Fruit fly (Drosophila melanogaster) whole organism, embryonic: ENCODE data around the gene RpL37A.

Experiments
- BEAF-32 ChIP-seq: fragments of 200-800 bp; sonication (Bioruptor generic); optimal IDR thresholded peaks from 3 replicates; lab custom pipeline; 2017; ENCODE audit warnings: missing biosample characterization, missing genetic modification characterization, mild to moderate bottlenecking, moderate library complexity, missing genetic modification reagents
- CG11085 ChIP-seq: fragments of 200-800 bp; sonication (Bioruptor generic); IDR thresholded peaks from 2 replicates; pipeline ENCODE4 v1.3.6; 2022; ENCODE audit warnings: missing biosample characterization, missing genetic modification characterization
- CG12659 ChIP-seq: fragments of 200-800 bp; sonication (Bioruptor generic); optimal IDR thresholded peaks from 3 replicates; lab custom pipeline; 2017; ENCODE audit warnings: mild to moderate bottlenecking, missing biosample characterization, missing genetic modification reagents, missing genetic modification characterization
- CG14860 ChIP-seq: fragments of 200-800 bp; sonication (Bioruptor generic); IDR thresholded peaks from 3 replicates; pipeline ENCODE4 v1.3.6; 2022; ENCODE audit warnings: missing biosample characterization, missing genetic modification characterization; ENCODE audit not compliant: partially characterized antibody
- CG15011 ChIP-seq: fragments of 200-800 bp; sonication (Bioruptor generic); optimal IDR thresholded peaks from 3 replicates; lab custom pipeline; 2018; ENCODE audit warnings: missing biosample characterization, mild to moderate bottlenecking, missing genetic modification characterization
- CG15514 ChIP-seq: fragments of 200-800 bp; sonication (Bioruptor generic); optimal IDR thresholded peaks from 3 replicates; lab custom pipeline; 2017; ENCODE audit warnings: missing biosample characterization, missing genetic modification characterization, mild to moderate bottlenecking, moderate library complexity, missing genetic modification reagents
- CG17328 ChIP-seq: fragments of 200-800 bp; sonication (Bioruptor generic); IDR thresholded peaks from 2 replicates; pipeline ENCODE4 v1.3.6; 2022; ENCODE audit warnings: missing biosample characterization, missing genetic modification characterization
- CG34422 ChIP-seq: fragments of 200-800 bp; sonication (Bioruptor generic); IDR thresholded peaks from 3 replicates; pipeline ENCODE4 v1.3.6; 2022; ENCODE audit warnings: missing biosample characterization, missing genetic modification characterization
- CG42726 ChIP-seq: fragments of 200-800 bp; sonication (Bioruptor generic); IDR thresholded peaks from 2 replicates; pipeline ENCODE4 v1.3.6; 2022; ENCODE audit warnings: missing biosample characterization, missing genetic modification characterization; ENCODE audit not compliant: partially characterized antibody
- CG4617 ChIP-seq: fragments of 200-800 bp; sonication (Bioruptor generic); optimal IDR thresholded peaks from 3 replicates; lab custom pipeline; 2016; ENCODE audit warnings: missing biosample characterization, missing genetic modification characterization, borderline replicate concordance
- CG6175 ChIP-seq: fragments of 200-800 bp; sonication (Bioruptor generic); IDR thresholded peaks from 3 replicates; pipeline ENCODE4 v1.3.6; 2022; ENCODE audit warnings: missing biosample characterization, missing genetic modification characterization
- CG6254 ChIP-seq: fragments of 200-800 bp; sonication (Bioruptor generic); optimal IDR thresholded peaks from 3 replicates; lab custom pipeline; 2017; ENCODE audit warnings: mild to moderate bottlenecking, missing biosample characterization, missing genetic modification reagents, missing genetic modification characterization
- CG6272 ChIP-seq: fragments of 200-800 bp; sonication (Bioruptor generic); IDR thresholded peaks from 2 replicates; pipeline ENCODE4 v1.3.6; 2022; ENCODE audit warnings: missing biosample characterization, missing genetic modification characterization
- CG6791 ChIP-seq: fragments of 200-800 bp; sonication (Bioruptor generic); IDR thresholded peaks from 3 replicates; pipeline ENCODE4 v1.3.6; 2022; ENCODE audit warnings: missing biosample characterization, missing genetic modification characterization; ENCODE audit not compliant: partially characterized antibody
- CG7963 ChIP-seq: fragments of 200-800 bp; sonication (Bioruptor generic); IDR thresholded peaks from 3 replicates; pipeline ENCODE4 v1.3.6; 2022; ENCODE audit warnings: missing biosample characterization, missing genetic modification characterization; ENCODE audit not compliant: partially characterized antibody
- CG7987 ChIP-seq: fragments of 200-800 bp; sonication (Bioruptor generic); optimal IDR thresholded peaks from 2 replicates; lab custom pipeline; 2018; ENCODE audit warnings: missing biosample characterization, mild to moderate bottlenecking, missing genetic modification characterization, moderate library complexity
- CG8290 ChIP-seq, 3 experiments: fragments of 200-800 bp; sonication (Bioruptor generic); optimal IDR thresholded peaks; 2 replicates each; lab custom pipeline; 2016 to 2019; ENCODE audit warnings: missing biosample characterization in 3 of 3, missing genetic modification characterization in 3 of 3, mild to moderate bottlenecking in 2 of 3, moderate library complexity in 1 of 3
- CG9797 ChIP-seq: fragments of 200-800 bp; sonication (Bioruptor generic); optimal IDR thresholded peaks from 3 replicates; lab custom pipeline; 2018; ENCODE audit warnings: missing biosample characterization, mild to moderate bottlenecking, missing genetic modification characterization
- CTCF ChIP-seq: fragments of 200-800 bp; sonication (Bioruptor generic); optimal IDR thresholded peaks from 2 replicates; lab custom pipeline; 2017; ENCODE audit warnings: missing biosample characterization, mild to moderate bottlenecking, missing genetic modification characterization, moderate library complexity
- D19A ChIP-seq: fragments of 200-800 bp; optimal IDR thresholded peaks from 3 replicates; lab custom pipeline; 2019; ENCODE audit warnings: missing biosample characterization, mild to moderate bottlenecking, missing genetic modification characterization, moderate library complexity
- Dll ChIP-seq: fragments of 200-800 bp; sonication (Bioruptor generic); IDR thresholded peaks from 4 replicates; pipeline ENCODE4 v1.3.6; 2022; ENCODE audit warnings: missing biosample characterization, missing genetic modification characterization; ENCODE audit not compliant: partially characterized antibody
- Dp ChIP-seq: fragments of 200-800 bp; sonication (Bioruptor generic); optimal IDR thresholded peaks from 2 replicates; lab custom pipeline; 2018; ENCODE audit warnings: missing biosample characterization, mild to moderate bottlenecking, missing genetic modification characterization, moderate library complexity
- Ets97D ChIP-seq: fragments of 200-800 bp; sonication (Bioruptor generic); optimal IDR thresholded peaks from 3 replicates; lab custom pipeline; 2016; ENCODE audit warnings: missing biosample characterization, missing genetic modification characterization
- MBD-R2 ChIP-seq: fragments of 200-800 bp; sonication (Bioruptor generic); IDR thresholded peaks from 2 replicates; pipeline ENCODE4 v1.3.6; 2022; ENCODE audit warnings: missing biosample characterization, missing genetic modification characterization
- MESR4 ChIP-seq: fragments of 200-800 bp; sonication (Bioruptor generic); optimal IDR thresholded peaks from 2 replicates; lab custom pipeline; 2018; ENCODE audit warnings: missing biosample characterization, mild to moderate bottlenecking, missing genetic modification characterization, moderate library complexity
- Myb ChIP-seq: fragments of 200-800 bp; sonication (Bioruptor generic); optimal IDR thresholded peaks from 2 replicates; lab custom pipeline; 2016; ENCODE audit warnings: missing biosample characterization, missing genetic modification characterization
- Poxn ChIP-seq: fragments of 200-800 bp; sonication (Bioruptor generic); IDR thresholded peaks from 2 replicates; pipeline ENCODE4 v1.3.6; 2022; ENCODE audit warnings: missing biosample characterization, missing genetic modification characterization
- Sox102F ChIP-seq: fragments of 200-800 bp; sonication (Bioruptor generic); optimal IDR thresholded peaks from 2 replicates; lab custom pipeline; 2018; ENCODE audit warnings: missing biosample characterization, mild to moderate bottlenecking, missing genetic modification characterization, moderate library complexity
- amos ChIP-seq: fragments of 200-800 bp; sonication (Bioruptor generic); IDR thresholded peaks from 2 replicates; pipeline ENCODE4 v1.3.6; 2022; ENCODE audit warnings: missing biosample characterization, missing genetic modification characterization; ENCODE audit not compliant: partially characterized antibody
- ash1 ChIP-seq: fragments of 200-800 bp; sonication (Bioruptor generic); optimal IDR thresholded peaks from 2 replicates; lab custom pipeline; 2018; ENCODE audit warnings: missing biosample characterization, mild to moderate bottlenecking, missing genetic modification characterization
- ato ChIP-seq: fragments of 200-800 bp; sonication (Bioruptor generic); IDR thresholded peaks from 2 replicates; pipeline ENCODE4 v1.3.6; 2022; ENCODE audit warnings: missing biosample characterization, missing genetic modification characterization; ENCODE audit not compliant: partially characterized antibody
- bbx ChIP-seq: fragments of 200-800 bp; sonication (Bioruptor generic); IDR thresholded peaks from 2 replicates; pipeline ENCODE4 v1.3.6; 2022; ENCODE audit warnings: missing biosample characterization, missing genetic modification characterization; ENCODE audit not compliant: partially characterized antibody
- br ChIP-seq: fragments of >200 bp; optimal IDR thresholded peaks from 2 replicates; lab custom pipeline; 2017
- caup ChIP-seq: fragments of 200-800 bp; sonication (Bioruptor generic); optimal IDR thresholded peaks from 3 replicates; lab custom pipeline; 2017; ENCODE audit warnings: missing biosample characterization, mild to moderate bottlenecking, missing genetic modification characterization, moderate library complexity; ENCODE audit not compliant: severe bottlenecking
- ci ChIP-seq: fragments of 200-800 bp; sonication (Bioruptor generic); IDR thresholded peaks from 3 replicates; pipeline ENCODE4 v1.3.6; 2022; ENCODE audit warnings: missing biosample characterization, missing genetic modification characterization
- ewg ChIP-seq: fragments of 200-800 bp; sonication (Bioruptor generic); optimal IDR thresholded peaks from 3 replicates; lab custom pipeline; 2017; ENCODE audit warnings: mild to moderate bottlenecking, missing biosample characterization, missing genetic modification reagents, missing genetic modification characterization
- gfzf ChIP-seq: fragments of 200-800 bp; sonication (Bioruptor generic); optimal IDR thresholded peaks from 2 replicates; lab custom pipeline; 2016; ENCODE audit warnings: missing biosample characterization, mild to moderate bottlenecking, missing genetic modification characterization, moderate library complexity
- h ChIP-seq: fragments of >200 bp; optimal IDR thresholded peaks from 2 replicates; lab custom pipeline; 2017
- hth ChIP-seq: fragments of >200 bp; optimal IDR thresholded peaks from 2 replicates; lab custom pipeline; 2017; ENCODE audit warnings: inconsistent platforms
- lola ChIP-seq, 3 experiments: fragments of >200 bp in 2 of 3; fragments of 200-800 bp in 1 of 3; sonication (Bioruptor generic) in 1 of 3; optimal IDR thresholded peaks; 2 replicates each; lab custom pipeline; 2017 to 2019; ENCODE audit warnings: missing biosample characterization in 3 of 3, missing genetic modification characterization in 3 of 3, mild to moderate bottlenecking in 1 of 3, moderate library complexity in 1 of 3
- nmo ChIP-seq: fragments of 200-800 bp; sonication (Bioruptor generic); optimal IDR thresholded peaks from 2 replicates; lab custom pipeline; 2018; ENCODE audit warnings: missing biosample characterization, mild to moderate bottlenecking, missing genetic modification characterization, moderate library complexity
- pfk ChIP-seq: fragments of 200-800 bp; sonication (Bioruptor generic); optimal IDR thresholded peaks from 2 replicates; lab custom pipeline; 2018; ENCODE audit warnings: missing biosample characterization, mild to moderate bottlenecking, missing genetic modification characterization, moderate library complexity
- sc ChIP-seq, 3 experiments: fragments of >200 bp in 2 of 3; fragments of 200-800 bp in 1 of 3; sonication (Bioruptor generic) in 1 of 3; optimal IDR thresholded peaks; 2 replicates in 2 of 3; 3 replicates in 1 of 3; lab custom pipeline; 2017; ENCODE audit warnings: mild to moderate bottlenecking in 1 of 3, missing biosample characterization in 1 of 3, missing genetic modification characterization in 1 of 3, missing genetic modification reagents in 1 of 3
- sens ChIP-seq: fragments of 200-800 bp; sonication (Bioruptor generic); peaks from one replicate; lab custom pipeline; 2016; ENCODE audit warnings: missing biosample characterization, missing genetic modification characterization
- tll ChIP-seq, 2 experiments: fragments of 200-800 bp in 1 of 2; fragments of >200 bp in 1 of 2; sonication (Bioruptor generic) in 1 of 2; optimal IDR thresholded peaks; 2 replicates each; lab custom pipeline; 2017 to 2019; ENCODE audit warnings: missing biosample characterization in 2 of 2, missing genetic modification characterization in 2 of 2, mild to moderate bottlenecking in 1 of 2, moderate library complexity in 1 of 2
- vvl ChIP-seq: fragments of 200-800 bp; sonication (Bioruptor generic); IDR thresholded peaks from 2 replicates; pipeline ENCODE4 v1.3.6; 2022; ENCODE audit warnings: missing biosample characterization, missing genetic modification characterization
- wor ChIP-seq: fragments of 200-800 bp; sonication (Bioruptor generic); IDR thresholded peaks from 2 replicates; pipeline ENCODE4 v1.3.6; 2022; ENCODE audit warnings: missing biosample characterization, missing genetic modification characterization
- zen2 ChIP-seq: fragments of 200-800 bp; sonication (Bioruptor generic); IDR thresholded peaks from 3 replicates; pipeline ENCODE4 v1.3.6; 2022; ENCODE audit warnings: missing biosample characterization, missing genetic modification characterization; ENCODE audit not compliant: partially characterized antibody

RpL37A gene

DNA sequence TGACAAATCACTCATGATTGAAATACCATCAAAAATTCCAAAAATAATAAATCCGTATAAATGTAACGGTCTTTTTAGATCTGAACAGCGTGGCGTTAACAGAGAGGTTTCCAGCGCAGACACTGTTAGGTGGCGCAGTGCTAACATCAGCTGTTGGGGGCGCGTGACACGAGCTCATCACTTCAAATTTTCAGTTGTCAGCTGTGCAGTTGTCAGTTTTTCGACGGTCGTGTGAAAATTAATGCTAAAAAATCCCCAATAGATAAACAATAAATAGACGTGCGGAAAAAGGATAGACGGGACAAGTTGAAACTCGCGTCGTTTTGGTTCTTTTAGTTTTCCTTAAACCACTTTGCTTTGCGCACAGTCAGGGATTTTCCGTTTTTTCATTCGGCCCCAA, 25.5 kb downstream of the RpL37A start, which contains the start of gene CG4230 (continued):
- TF ChIP-seq CG14860 (GFP tag; lab: Robert Waterston, UW) (peak; percentile 69; the same call in 2 of the 3 replicates), CG15514 (GFP tag; lab: Kevin White, UChicago) (peak; percentile 47), CG15011 (GFP tag; lab: Kevin White, UChicago) (no peak), ato (GFP tag; lab: Robert Waterston, UW) (peak; percentile 53; the same call in 1 of the 2 replicates), CG6791 (GFP tag; lab: Robert Waterston, UW) (peak; percentile 88), zen2 (peak; percentile 69; the same call in 2 of the 3 replicates), vvl (no peak), sens (GFP tag; lab: Kevin White, UChicago) (peak; percentile 64), ash1 (no peak), lola (GFP tag; optimal IDR thresholded peaks at IDR 0.05; lab: Kevin White, UChicago) (no peak), sc (optimal IDR thresholded peaks at IDR 0.05; lab: Kevin White, UChicago) (no peak), sc (GFP tag; optimal IDR thresholded peaks at IDR 0.05; lab: Kevin White, UChicago) (no peak), pfk (GFP tag; lab: Kevin White, UChicago) (no peak), gfzf (peak; percentile 39), Poxn (GFP tag; lab: Robert Waterston, UW) (no peak), bbx (GFP tag; lab: Robert Waterston, UW) (peak; percentile 94), wor (GFP tag; lab: Robert Waterston, UW) (no peak), CG4617 (GFP tag; lab: Kevin White, UChicago) (peak; percentile 39), CG42726 (GFP tag; lab: Robert Waterston, UW) (peak; percentile 48; the same call in 1 of the 2 replicates), MBD-R2 (GFP tag; lab: Robert Waterston, UW) (peak; percentile 83), CG12659 (GFP tag; lab: Kevin White, UChicago) (peak; percentile 26), Myb (GFP tag; lab: Kevin White, UChicago) (peak; percentile 91), ci (GFP tag; lab: Robert Waterston, UW) (peak; percentile 45; the same call in 1 of the 3 replicates), CG6254 (GFP tag; lab: Kevin White, UChicago) (peak; percentile 84), CG8290 (GFP tag; optimal IDR thresholded peaks at IDR 0.05; lab: Kevin White, UChicago) (no peak), CG8290 (tag; optimal IDR thresholded peaks at IDR 0.05; lab: Kevin White, UChicago) (peak in 1 of 2 experiments; percentile 45), BEAF-32 (GFP tag; lab: Kevin White, UChicago) (peak; percentile 83), CG6272 (GFP tag; lab: Robert Waterston, UW) (no peak), CG7963 (GFP tag; lab: Robert Waterston, UW) (peak; percentile 81), D19A (tag; lab: Kevin White, UChicago) (no peak), Dp (peak; percentile 14), tll (GFP tag; optimal IDR thresholded peaks at IDR 0.05; lab: Kevin White, UChicago) (no peak), MESR4 (GFP tag; lab: Kevin White, UChicago) (peak; percentile 56), hth (no peak), ewg (GFP tag; lab: Kevin White, UChicago) (no peak), h (no peak), amos (GFP tag; lab: Robert Waterston, UW) (peak; percentile 92), CG11085 (GFP tag; lab: Robert Waterston, UW) (no peak), CG17328 (GFP tag; lab: Robert Waterston, UW) (0 out of 2 replicates have a peak, but pooled peaks have one; percentile 7), CG34422 (GFP tag; lab: Robert Waterston, UW) (peak; percentile 22; the same call in 1 of the 3 replicates), nmo (GFP tag; lab: Kevin White, UChicago) (peak; percentile 1), Ets97D (GFP tag; lab: Kevin White, UChicago) (peak; percentile 6), Sox102F (no peak), CG6175 (no peak), CG9797 (GFP tag; lab: Kevin White, UChicago) (peak; percentile 7), caup (no peak), Dll (GFP tag; lab: Robert Waterston, UW) (peak; percentile 84), br (lab: Kevin White, UChicago) (no peak), CTCF (peak; percentile 54), CG7987 (peak; percentile 17)
